Fruit fly (Drosophila melanogaster): ENCODE results near the gene Sxl.

Sxl gene

dm6 chrX:7096495-7096995 lies 1.3 kb downstream of the Sxl start (continued):
- TF ChIP-seq CG12071 (GFP tag; optimal IDR thresholded peaks at IDR 0.05) (peak; percentile 89), lilli (GFP tag; optimal IDR thresholded peaks at IDR 0.05) (peak; percentile 84), pnt (GFP tag; optimal IDR thresholded peaks at IDR 0.05) (peak; percentile 72), Sin3A (optimal IDR thresholded peaks at IDR 0.05) (no peak), Drgx (GFP tag; IDR thresholded peaks at IDR 0.05) (peak; percentile 44), YL-1 (GFP tag; optimal IDR thresholded peaks at IDR 0.05) (no peak), cas (GFP tag; IDR thresholded peaks at IDR 0.05) (no peak), CG13424 (tag; optimal IDR thresholded peaks at IDR 0.05) (peak; percentile 91), CG11093 (GFP tag; IDR thresholded peaks at IDR 0.05) (peak; percentile 71; the same call in 2 of the 3 replicates), gcm (GFP tag; optimal IDR thresholded peaks at IDR 0.05) (peak; percentile 73), az2 (GFP tag; optimal IDR thresholded peaks at IDR 0.05) (peak; percentile 69), CG30403 (GFP tag; optimal IDR thresholded peaks at IDR 0.05) (peak; percentile 86), maf-S (GFP tag; optimal IDR thresholded peaks at IDR 0.05) (peak; percentile 69), prd (optimal IDR thresholded peaks at IDR 0.05) (no peak), prd (GFP tag; IDR thresholded peaks at IDR 0.05) (peak; percentile 76), Meics (GFP tag; optimal IDR thresholded peaks at IDR 0.05) (peak; percentile 88), al (GFP tag; IDR thresholded peaks at IDR 0.05) (peak; percentile 63), so (GFP tag; IDR thresholded peaks at IDR 0.05) (peak; percentile 74; the same call in 2 of the 3 replicates), Hr51 (GFP tag; optimal IDR thresholded peaks at IDR 0.05) (peak; percentile 69 to 87), Eip74EF (GFP tag; optimal IDR thresholded peaks at IDR 0.05) (peak in 1 of 2 experiments; percentile 49), HLH3B (GFP tag; IDR thresholded peaks at IDR 0.05) (peak; percentile 65; the same call in 1 of the 2 replicates), Sry-δ (GFP tag; optimal IDR thresholded peaks at IDR 0.05) (peak; percentile 19), CG31388 (GFP tag; optimal IDR thresholded peaks at IDR 0.05) (no peak), Opbp (GFP tag; IDR thresholded peaks at IDR 0.05; ENCODE audit: partially characterized antibody) (no peak), jumu (GFP tag; optimal IDR thresholded peaks at IDR 0.05) (peak; percentile 76), CG11560 (tag; IDR thresholded peaks at IDR 0.05) (0 out of 3 replicates have a peak, but pooled peaks have one; percentile 51), stc (GFP tag; IDR thresholded peaks at IDR 0.05) (peak; percentile 61), ato (GFP tag; IDR thresholded peaks at IDR 0.05; ENCODE audit: partially characterized antibody) (no peak), Hmr (GFP tag; optimal IDR thresholded peaks at IDR 0.05) (peak; percentile 89), CG10431 (GFP tag; optimal IDR thresholded peaks at IDR 0.05) (peak; percentile 6), CG7357 (GFP tag; IDR thresholded peaks at IDR 0.05) (peak; percentile 68; the same call in 2 of the 3 replicates), nerfin-2 (GFP tag; IDR thresholded peaks at IDR 0.05; ENCODE audit: partially characterized antibody) (no peak), CG31365 (tag; optimal IDR thresholded peaks at IDR 0.05) (peak; percentile 67), CG1792 (GFP tag; optimal IDR thresholded peaks at IDR 0.05) (peak; percentile 65), gcm2 (GFP tag; optimal IDR thresholded peaks at IDR 0.05) (peak; percentile 77), CTCF (GFP tag; optimal IDR thresholded peaks at IDR 0.05) (peak; percentile 37), aop (GFP tag; IDR thresholded peaks at IDR 0.05) (peak; percentile 57; the same call in 1 of the 2 replicates), ems (GFP tag; optimal IDR thresholded peaks at IDR 0.05) (peak; percentile 71), NC2α (GFP tag; optimal IDR thresholded peaks at IDR 0.05) (no peak), bowl (GFP tag; IDR thresholded peaks at IDR 0.05) (peak; percentile 44; the same call in 1 of the 2 replicates), Deaf1 (tag; optimal IDR thresholded peaks at IDR 0.05) (peak; percentile 63), CG8765 (GFP tag; IDR thresholded peaks at IDR 0.05) (peak; percentile 72), wdn (GFP tag; IDR thresholded peaks at IDR 0.05) (peak; percentile 54; the same call in 1 of the 2 replicates), NfI (GFP tag; optimal IDR thresholded peaks at IDR 0.05) (peak; percentile 88), tap (tag; optimal IDR thresholded peaks at IDR 0.05) (peak; percentile 84), Xbp1 (GFP tag; optimal IDR thresholded peaks at IDR 0.05) (peak; percentile 74), CG10267 (tag; optimal IDR thresholded peaks at IDR 0.05) (peak; percentile 78), CG13123 (GFP tag; optimal IDR thresholded peaks at IDR 0.05) (no peak), CG12744 (GFP tag; optimal IDR thresholded peaks at IDR 0.05) (peak; percentile 47), CG30020 (tag; optimal IDR thresholded peaks at IDR 0.05) (peak; percentile 60), croc (GFP tag; conservative IDR thresholded peaks at IDR 0.05) (peak; percentile 61; the same call in 2 of the 3 replicates)
